Worm (Caenorhabditis elegans): ENCODE results near the gene szy-2.

DNA sequence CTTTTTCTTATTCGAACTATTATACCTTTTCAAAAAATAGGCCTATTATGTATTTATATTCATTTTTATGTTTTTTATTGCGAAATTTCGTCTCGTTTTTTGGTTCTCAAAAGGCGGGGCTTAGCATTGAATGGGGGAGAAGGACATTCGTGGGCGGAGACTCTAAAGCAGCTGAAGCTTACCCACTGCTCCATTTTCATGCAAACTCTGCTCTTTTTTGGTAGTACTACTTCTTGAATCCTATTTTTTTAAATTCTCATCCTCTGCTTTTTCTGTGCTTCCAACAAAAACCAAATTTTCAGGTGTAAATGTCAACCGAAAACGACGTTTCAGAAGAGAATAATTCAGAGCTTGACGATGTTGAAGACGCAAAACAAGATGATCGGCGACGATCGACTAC, 29.7 kb downstream of the szy-2 start, which contains the start of gene ZK121.2:
- no peak for TF ChIP-seq nhr-11 (tag; optimal IDR thresholded peaks at IDR 0.05)
- TF ChIP-seq mdl-1 (tag; optimal IDR thresholded peaks at IDR 0.05): no peak
- TF ChIP-seq ceh-9 (tag; optimal IDR thresholded peaks at IDR 0.05): no peak
- no peak for TF ChIP-seq egl-5 (tag; optimal IDR thresholded peaks at IDR 0.05)
